Worm (Caenorhabditis elegans) whole organism, mixed stage, embryonic: ENCODE measurements around the gene M04G7.1.

Experiments used
- M03D4.4 ChIP-seq: sonication (generic microtip); optimal IDR thresholded peaks from 2 replicates; lab custom pipeline; 2017; ENCODE audit warnings: mild to moderate bottlenecking, missing genetic modification characterization, missing compliant biosample characterization
- bed-3 ChIP-seq: fragments of 200-800 bp; sonication (Bioruptor generic); optimal IDR thresholded peaks from 3 replicates; lab custom pipeline; 2018; ENCODE audit warnings: mild to moderate bottlenecking, missing genetic modification characterization, moderate library complexity, missing compliant biosample characterization
- blmp-1 ChIP-seq: fragments of 150-350 bp; optimal IDR thresholded peaks from 2 replicates; lab custom pipeline; 2014; ENCODE audit warnings: missing biosample characterization, missing genetic modification characterization
- ceh-39 ChIP-seq: fragments of 150-350 bp; optimal IDR thresholded peaks from 2 replicates; lab custom pipeline; 2014; ENCODE audit warnings: missing biosample characterization, missing genetic modification characterization
- ceh-43 ChIP-seq: fragments of 200-800 bp; sonication (Bioruptor generic); optimal IDR thresholded peaks from 2 replicates; lab custom pipeline; 2018; ENCODE audit warnings: mild to moderate bottlenecking, missing genetic modification characterization, moderate library complexity, missing compliant biosample characterization
- ceh-83 ChIP-seq: fragments of 200-800 bp; sonication (Bioruptor generic); optimal IDR thresholded peaks from 2 replicates; lab custom pipeline; 2018; ENCODE audit warnings: mild to moderate bottlenecking, missing genetic modification characterization, missing compliant biosample characterization
- ces-1 ChIP-seq: fragments of 150-350 bp; optimal IDR thresholded peaks from 2 replicates; lab custom pipeline; 2014; ENCODE audit warnings: missing biosample characterization, missing genetic modification reagents, missing genetic modification characterization
- cnd-1 ChIP-seq: fragments of 200-800 bp; sonication (Bioruptor generic); optimal IDR thresholded peaks from 2 replicates; lab custom pipeline; 2018; ENCODE audit warnings: mild to moderate bottlenecking, missing genetic modification characterization, missing compliant biosample characterization
- drap-1 ChIP-seq: fragments of 200-800 bp; sonication (Bioruptor generic); optimal IDR thresholded peaks from 3 replicates; lab custom pipeline; 2018; ENCODE audit warnings: mild to moderate bottlenecking, missing genetic modification characterization, missing compliant biosample characterization
- elt-3 ChIP-seq: fragments of 150-350 bp; optimal IDR thresholded peaks from 2 replicates; lab custom pipeline; 2014; ENCODE audit warnings: missing biosample characterization, missing genetic modification characterization
- flh-1 ChIP-seq: fragments of 200-800 bp; sonication (Bioruptor generic); optimal IDR thresholded peaks from 2 replicates; lab custom pipeline; 2018; ENCODE audit warnings: mild to moderate bottlenecking, missing genetic modification characterization, moderate library complexity, missing compliant biosample characterization
- ham-2 ChIP-seq: fragments of 200-800 bp; sonication (Bioruptor generic); optimal IDR thresholded peaks from 2 replicates; lab custom pipeline; 2018; ENCODE audit warnings: mild to moderate bottlenecking, missing genetic modification characterization, missing compliant biosample characterization
- hlh-1 ChIP-seq: fragments of 150-350 bp; optimal IDR thresholded peaks from 2 replicates; lab custom pipeline; 2014; ENCODE audit warnings: missing biosample characterization, missing genetic modification reagents, missing genetic modification characterization
- lin-13 ChIP-seq: fragments of 150-350 bp; optimal IDR thresholded peaks from 2 replicates; lab custom pipeline; 2014; ENCODE audit warnings: missing biosample characterization, missing genetic modification characterization
- lin-32 ChIP-seq: fragments of 200-800 bp; sonication (Bioruptor generic); optimal IDR thresholded peaks from 2 replicates; lab custom pipeline; 2018; ENCODE audit warnings: mild to moderate bottlenecking, missing genetic modification characterization, missing compliant biosample characterization
- lsy-2 ChIP-seq: fragments of 150-350 bp; optimal IDR thresholded peaks from 2 replicates; lab custom pipeline; 2014; ENCODE audit warnings: missing biosample characterization, missing genetic modification characterization
- mab-5 ChIP-seq: fragments of 150-350 bp; optimal IDR thresholded peaks from 2 replicates; lab custom pipeline; 2014; ENCODE audit warnings: missing biosample characterization, missing genetic modification characterization
- mep-1 ChIP-seq: fragments of 150-350 bp; optimal IDR thresholded peaks from 2 replicates; lab custom pipeline; 2017; ENCODE audit warnings: missing biosample characterization, missing genetic modification reagents, missing genetic modification characterization, inconsistent platforms
- mls-2 ChIP-seq: sonication (generic microtip); optimal IDR thresholded peaks from 2 replicates; lab custom pipeline; 2016; ENCODE audit warnings: mild to moderate bottlenecking, missing genetic modification characterization, moderate library complexity, missing compliant biosample characterization
- nhr-2 ChIP-seq: fragments of 150-350 bp; optimal IDR thresholded peaks from 2 replicates; lab custom pipeline; 2014; ENCODE audit warnings: missing biosample characterization, missing genetic modification characterization
- nhr-237 ChIP-seq: fragments of 150-350 bp; optimal IDR thresholded peaks from 2 replicates; lab custom pipeline; 2014; ENCODE audit warnings: missing biosample characterization, missing genetic modification characterization
- nhr-28 ChIP-seq: fragments of 150-350 bp; optimal IDR thresholded peaks from 2 replicates; lab custom pipeline; 2014; ENCODE audit warnings: missing biosample characterization, missing genetic modification characterization
- pha-4 ChIP-seq: fragments of 150-350 bp; optimal IDR thresholded peaks from 2 replicates; lab custom pipeline; 2018; ENCODE audit warnings: missing biosample characterization, missing genetic modification reagents, missing genetic modification characterization
- sem-2 ChIP-seq: fragments of 200-800 bp; sonication (Bioruptor generic); optimal IDR thresholded peaks from 2 replicates; lab custom pipeline; 2018; ENCODE audit warnings: mild to moderate bottlenecking, missing genetic modification characterization, missing compliant biosample characterization
- snpc-4 ChIP-seq: fragments of 150-350 bp; optimal IDR thresholded peaks from 2 replicates; lab custom pipeline; 2014; ENCODE audit warnings: missing biosample characterization, missing genetic modification characterization
- sptf-1 ChIP-seq: sonication (generic microtip); optimal IDR thresholded peaks from 2 replicates; lab custom pipeline; 2017; ENCODE audit warnings: mild to moderate bottlenecking, missing genetic modification characterization, moderate library complexity, missing compliant biosample characterization
- tbx-8 ChIP-seq: fragments of 200-800 bp; sonication (Bioruptor generic); optimal IDR thresholded peaks from 2 replicates; lab custom pipeline; 2018; ENCODE audit warnings: mild to moderate bottlenecking, missing genetic modification characterization, moderate library complexity, missing compliant biosample characterization
- unc-120 ChIP-seq: sonication (generic microtip); optimal IDR thresholded peaks from 2 replicates; lab custom pipeline; 2017; ENCODE audit warnings: missing genetic modification characterization, missing compliant biosample characterization; ENCODE audit not compliant: poor library complexity, severe bottlenecking
- unc-39 ChIP-seq: fragments of 150-350 bp; optimal IDR thresholded peaks from 2 replicates; lab custom pipeline; 2014; ENCODE audit warnings: missing biosample characterization, missing genetic modification characterization
- unc-62 ChIP-seq: fragments of 150-350 bp; optimal IDR thresholded peaks from 2 replicates; lab custom pipeline; 2014; ENCODE audit warnings: missing biosample characterization, missing genetic modification reagents, missing genetic modification characterization
- ztf-11 ChIP-seq: fragments of 150-350 bp; optimal IDR thresholded peaks from 2 replicates; lab custom pipeline; 2014; ENCODE audit warnings: missing biosample characterization, missing genetic modification characterization

M04G7.1 gene

DNA sequence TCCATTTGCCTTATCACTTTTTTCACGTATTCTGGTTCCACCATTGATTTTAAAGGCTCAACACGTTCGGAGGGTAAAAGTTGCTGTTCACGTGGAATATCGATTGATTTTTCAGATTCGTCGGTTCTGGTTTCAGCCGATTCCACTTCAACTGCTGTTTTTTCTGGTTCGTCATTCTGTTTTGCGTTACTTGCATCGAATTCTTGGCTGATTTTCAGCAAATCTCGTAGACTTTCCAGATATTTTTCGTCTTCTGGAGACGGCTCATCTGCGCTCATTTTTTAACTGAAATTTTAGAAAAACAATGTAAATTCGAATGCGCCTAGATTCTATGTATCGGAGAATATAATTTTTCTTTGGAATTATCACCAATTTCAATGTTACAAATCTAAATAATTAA is 35.9 kb upstream of the M04G7.1 start, which contains the start of gene eri-1:
Gene eri-1, minus strand, starts transcription at position 285 of the 400 bp plus-strand sequence.
- TF ChIP-seq ham-2 (GFP tag; lab: Kevin White, UChicago) (no peak), unc-62 (GFP tag; lab: Kevin White, UChicago) (no peak), ceh-43 (GFP tag; lab: Kevin White, UChicago) (no peak), snpc-4 (tag; lab: Kevin White, UChicago) (no peak), lin-32 (GFP tag; lab: Kevin White, UChicago) (no peak), ceh-39 (no peak)

- TF ChIP-seq ceh-83 (GFP tag; lab: Kevin White, UChicago) = no peak
- TF ChIP-seq M03D4.4 (tag; lab: Kevin White, UChicago) = no peak
- TF ChIP-seq unc-39 (tag; lab: Kevin White, UChicago) = no peak
- TF ChIP-seq nhr-28 (tag; lab: Kevin White, UChicago) = no peak
- no peak for TF ChIP-seq ceh-43 (GFP tag; lab: Kevin White, UChicago)
- TF ChIP-seq lsy-2 (tag; lab: Kevin White, UChicago) = no peak
- no peak for TF ChIP-seq cnd-1
- TF ChIP-seq drap-1 = no peak
- no peak for TF ChIP-seq sptf-1 (tag; lab: Kevin White, UChicago)
- no peak for TF ChIP-seq unc-62 (GFP tag; lab: Kevin White, UChicago)
- TF ChIP-seq sem-2 = no peak
- TF ChIP-seq bed-3 = no peak
- TF ChIP-seq ceh-39 = no peak
- no peak for TF ChIP-seq blmp-1 (tag; lab: Kevin White, UChicago)
- no peak for TF ChIP-seq ztf-11
- no peak for TF ChIP-seq flh-1 (GFP tag; lab: Kevin White, UChicago)
- no peak for TF ChIP-seq nhr-237 (tag; lab: Kevin White, UChicago)
- no peak for TF ChIP-seq tbx-8 (GFP tag; lab: Kevin White, UChicago)
- TF ChIP-seq mls-2 (tag; lab: Kevin White, UChicago) = no peak
- no peak for TF ChIP-seq lin-32 (GFP tag; lab: Kevin White, UChicago)
Observed at ce11 chrIV:420686-421085, 34.9 kb upstream of the M04G7.1 start.

DNA sequence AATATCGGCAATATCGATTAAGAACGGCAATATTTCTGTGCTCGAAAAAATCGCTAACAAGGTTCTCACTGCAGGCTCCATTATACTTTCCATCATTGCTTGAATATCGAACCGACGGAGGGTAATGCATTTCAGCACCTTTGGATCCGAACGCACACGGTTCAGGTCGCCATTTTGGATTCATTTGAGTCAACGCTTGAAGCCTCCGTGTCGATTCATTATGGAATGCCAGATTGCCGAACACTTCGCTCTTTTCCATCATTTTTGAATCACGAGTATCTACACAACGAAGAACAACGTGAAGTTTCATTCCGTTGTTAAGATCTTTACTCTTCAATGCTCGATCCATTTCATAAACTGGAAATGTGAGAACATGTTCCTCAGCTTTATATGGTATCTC is 33.5 kb upstream of the M04G7.1 start:
- TF ChIP-seq ces-1 (GFP tag; lab: Kevin White, UChicago) (no peak), unc-62 (GFP tag; lab: Kevin White, UChicago) (no peak), pha-4 (tag; lab: Kevin White, UChicago) (no peak), hlh-1 (tag; lab: Kevin White, UChicago) (no peak), ztf-11 (no peak), mab-5 (tag; lab: Kevin White, UChicago) (no peak), elt-3 (tag; lab: Kevin White, UChicago) (no peak), mep-1 (tag; lab: Kevin White, UChicago) (no peak), ceh-43 (GFP tag; lab: Kevin White, UChicago) (no peak), flh-1 (GFP tag; lab: Kevin White, UChicago) (no peak), nhr-28 (tag; lab: Kevin White, UChicago) (no peak), snpc-4 (tag; lab: Kevin White, UChicago) (no peak)

ce11 chrIV:425052-425451 is 30.5 kb upstream of the M04G7.1 start, which contains the start of gene daf-18:
TSS of gene daf-18 (minus strand) at chrIV:425177.
- TF ChIP-seq mls-2 (tag; lab: Kevin White, UChicago) = no peak
- no peak for TF ChIP-seq lin-13 (tag; lab: Kevin White, UChicago)
- no peak for TF ChIP-seq blmp-1 (tag; lab: Kevin White, UChicago)
- TF ChIP-seq lin-32 (GFP tag; lab: Kevin White, UChicago) = no peak
- TF ChIP-seq pha-4 (tag; lab: Kevin White, UChicago) = no peak
- TF ChIP-seq unc-39 (tag; lab: Kevin White, UChicago) = no peak
- no peak for TF ChIP-seq ztf-11
- TF ChIP-seq, all 35 proteins: peak for 0

ce11 chrIV:425546-425945 is 30.0 kb upstream of the M04G7.1 start:
- TF ChIP-seq nhr-237 (tag; lab: Kevin White, UChicago) (peak; percentile 2), nhr-2 (tag; lab: Kevin White, UChicago) (no peak), mep-1 (tag; lab: Kevin White, UChicago) (peak; percentile 48), sem-2 (no peak), unc-120 (tag; lab: Kevin White, UChicago) (peak; percentile 27), lsy-2 (tag; lab: Kevin White, UChicago) (peak; percentile 54), ces-1 (GFP tag; lab: Kevin White, UChicago) (peak; percentile 40), ceh-39 (peak; percentile 58), snpc-4 (tag; lab: Kevin White, UChicago) (no peak), flh-1 (GFP tag; lab: Kevin White, UChicago) (no peak), elt-3 (tag; lab: Kevin White, UChicago) (no peak)
